Fruit fly (Drosophila melanogaster): ENCODE data around the gene Eip74EF.

Gene Eip74EF

DNA sequence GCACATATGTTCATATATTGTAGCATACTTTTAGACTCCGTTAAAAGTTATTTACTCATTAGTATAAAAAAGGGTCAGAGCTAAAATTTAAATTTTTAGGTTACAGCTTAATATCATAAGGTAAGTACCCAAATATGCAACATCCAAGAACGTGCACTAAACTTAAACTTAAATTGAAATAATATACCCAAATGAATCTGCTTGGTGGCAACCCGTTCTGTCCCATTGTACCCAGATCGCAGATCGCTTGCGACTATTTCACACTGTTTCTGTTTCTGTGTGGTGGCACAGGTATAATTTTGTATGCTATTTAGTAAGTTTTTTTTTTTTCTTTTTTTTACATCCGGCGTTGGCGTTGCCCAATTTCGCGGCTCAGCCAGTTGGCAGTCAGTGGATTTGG lies 56.0 kb downstream of the Eip74EF start (continued):
- TF ChIP-seq CG16863 (GFP tag; optimal IDR thresholded peaks at IDR 0.05) = no peak
- TF ChIP-seq Hey (tag; optimal IDR thresholded peaks at IDR 0.05) = no peak
- TF ChIP-seq Hr51 (GFP tag; optimal IDR thresholded peaks at IDR 0.05) = no peak

DNA sequence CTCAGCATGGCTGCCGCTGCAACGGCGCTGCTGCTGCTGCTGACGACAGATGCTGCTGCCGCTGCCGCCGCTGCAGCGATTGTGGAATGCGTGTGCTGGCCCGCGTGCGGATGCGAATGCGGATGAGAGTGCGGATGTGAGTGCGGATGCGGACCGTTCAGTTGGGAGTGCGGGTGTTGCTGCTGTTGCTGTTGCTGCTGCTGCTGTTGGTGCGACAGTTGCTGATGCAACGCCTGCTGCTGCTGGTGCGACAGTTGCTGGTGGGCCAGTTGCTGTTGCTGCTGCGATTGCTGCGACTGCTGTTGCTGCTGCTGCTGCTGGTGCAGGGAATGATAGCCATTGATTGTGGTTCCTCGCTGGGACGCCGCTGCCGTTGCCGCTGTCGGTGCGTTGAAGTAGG lies 56.9 kb downstream of the Eip74EF start:
- peak; percentile 42 for TF ChIP-seq Hr39 (optimal IDR thresholded peaks at IDR 0.05)
- no peak for TF ChIP-seq Vsx1 (GFP tag; optimal IDR thresholded peaks at IDR 0.05)
- 0 out of 2 replicates have a peak, but pooled peaks have one; percentile 25 for TF ChIP-seq Drgx (GFP tag; IDR thresholded peaks at IDR 0.05)
- TF ChIP-seq dysf (GFP tag; IDR thresholded peaks at IDR 0.05) = no peak
- TF ChIP-seq CG4360 (GFP tag; IDR thresholded peaks at IDR 0.05) = no peak
- TF ChIP-seq rib (GFP tag; IDR thresholded peaks at IDR 0.05) = no peak
- TF ChIP-seq CG6272 (GFP tag; IDR thresholded peaks at IDR 0.05) = no peak
- TF ChIP-seq CG8478 (optimal IDR thresholded peaks at IDR 0.05) = peak; percentile 81
- no peak for TF ChIP-seq CG11696 (GFP tag; IDR thresholded peaks at IDR 0.05)
- peak; percentile 90 for TF ChIP-seq CG13775 (GFP tag; optimal IDR thresholded peaks at IDR 0.05)
- peak in 1 of 2 experiments; percentile 18 for TF ChIP-seq Dfd (GFP tag; optimal IDR thresholded peaks at IDR 0.05)
- no peak for TF ChIP-seq mld (GFP tag; IDR thresholded peaks at IDR 0.05; ENCODE audit: partially characterized antibody)
- TF ChIP-seq CG7928 (GFP tag; optimal IDR thresholded peaks at IDR 0.05) = no peak
- no peak for TF ChIP-seq Dref (GFP tag; IDR thresholded peaks at IDR 0.05)
- TF ChIP-seq chn (GFP tag; optimal IDR thresholded peaks at IDR 0.05) = no peak
- TF ChIP-seq tup (GFP tag; optimal IDR thresholded peaks at IDR 0.05) = no peak
- no peak for TF ChIP-seq CG4328 (GFP tag; optimal IDR thresholded peaks at IDR 0.05)
- TF ChIP-seq odd (GFP tag; optimal IDR thresholded peaks at IDR 0.05) = no peak

- no peak for TF ChIP-seq CG5245 (GFP tag; optimal IDR thresholded peaks at IDR 0.05)
- peak; percentile 60; the same call in 2 of the 3 replicates for TF ChIP-seq CG11695 (GFP tag; IDR thresholded peaks at IDR 0.05)
- TF ChIP-seq sim (GFP tag; IDR thresholded peaks at IDR 0.05) = no peak
- TF ChIP-seq CG17612 (GFP tag; IDR thresholded peaks at IDR 0.05) = no peak
- TF ChIP-seq CG7786 (GFP tag; optimal IDR thresholded peaks at IDR 0.05) = no peak
- TF ChIP-seq Dek (tag; optimal IDR thresholded peaks at IDR 0.05) = peak; percentile 6
- peak; percentile 29; the same call in 1 of the 3 replicates for TF ChIP-seq row (GFP tag; IDR thresholded peaks at IDR 0.05)
- peak; percentile 32 for TF ChIP-seq CG18011 (GFP tag; optimal IDR thresholded peaks at IDR 0.05)
- TF ChIP-seq Spps (tag; optimal IDR thresholded peaks at IDR 0.05) = no peak
- no peak for TF ChIP-seq GATAe (GFP tag; conservative IDR thresholded peaks at IDR 0.05)
- peak; percentile 71 for TF ChIP-seq kni (GFP tag; optimal IDR thresholded peaks at IDR 0.05)
- TF ChIP-seq ap (GFP tag; IDR thresholded peaks at IDR 0.05) = no peak
- peak; percentile 33 for TF ChIP-seq jumu (GFP tag; optimal IDR thresholded peaks at IDR 0.05)
- TF ChIP-seq CG6272 (GFP tag; IDR thresholded peaks at IDR 0.05) = no peak
- peak; percentile 24 for TF ChIP-seq CG4707 (GFP tag; optimal IDR thresholded peaks at IDR 0.05)
- TF ChIP-seq Nf-YC (tag; optimal IDR thresholded peaks at IDR 0.05) = peak; percentile 59
- TF ChIP-seq sna (GFP tag; IDR thresholded peaks at IDR 0.05; ENCODE audit: partially characterized antibody) = peak; percentile 82
- peak; percentile 79 for TF ChIP-seq CG13296 (GFP tag; optimal IDR thresholded peaks at IDR 0.05)
- TF ChIP-seq CG1792 (GFP tag; optimal IDR thresholded peaks at IDR 0.05) = no peak
- peak; percentile 75 for TF ChIP-seq Adf1 (GFP tag; IDR thresholded peaks at IDR 0.05)
- TF ChIP-seq CG3281 (GFP tag; optimal IDR thresholded peaks at IDR 0.05) = peak; percentile 74
- TF ChIP-seq MESR4 (GFP tag; optimal IDR thresholded peaks at IDR 0.05) = peak; percentile 98
- peak; percentile 78 for TF ChIP-seq caup (GFP tag; optimal IDR thresholded peaks at IDR 0.05; ENCODE audit: severe bottlenecking)
- TF ChIP-seq Rfx (GFP tag; IDR thresholded peaks at IDR 0.05) = peak; percentile 45
- TF ChIP-seq CG14014 (GFP tag; IDR thresholded peaks at IDR 0.05) = no peak
- peak; percentile 45 for TF ChIP-seq Fer3 (tag; optimal IDR thresholded peaks at IDR 0.05)
- TF ChIP-seq wdn (GFP tag; IDR thresholded peaks at IDR 0.05) = 0 out of 2 replicates have a peak, but pooled peaks have one; percentile 17
- no peak for TF ChIP-seq CG6175 (GFP tag; IDR thresholded peaks at IDR 0.05)
- no peak for TF ChIP-seq sisA (GFP tag; IDR thresholded peaks at IDR 0.05)
Observed at dm6 chr3L:17557215-17557904, 61.8 kb downstream of the Eip74EF start, which contains the start of gene CycT. Gene CycT (minus strand): TSS chr3L:17557788.
